Worm (Caenorhabditis elegans) whole organism, young adult: ENCODE data around the gene W09G12.9.

Source experiments
- B0035.1 ChIP-seq: sonication (generic microtip); optimal IDR thresholded peaks from 2 replicates; lab custom pipeline; 2016; ENCODE audit warnings: missing genetic modification characterization, mild to moderate bottlenecking, missing compliant biosample characterization, missing genotype, missing genetic modification reagents
- B0336.3 ChIP-seq: fragments of 200-800 bp; sonication (Bioruptor generic); IDR thresholded peaks from 2 replicates; pipeline ENCODE4 v1.3.6; 2022; ENCODE audit warnings: missing genetic modification characterization, missing compliant biosample characterization
- F22D6.2 ChIP-seq: sonication (generic microtip); optimal IDR thresholded peaks from 2 replicates; lab custom pipeline; 2016; ENCODE audit warnings: mild to moderate bottlenecking, missing genetic modification characterization, missing compliant biosample characterization
- F37B4.10 ChIP-seq: fragments of 200-800 bp; sonication (Bioruptor generic); IDR thresholded peaks from 2 replicates; pipeline ENCODE4 v1.3.6; 2022; ENCODE audit warnings: missing genetic modification characterization, missing compliant biosample characterization
- F57A8.1 ChIP-seq: fragments of 200-800 bp; sonication (Bioruptor generic); optimal IDR thresholded peaks from 2 replicates; lab custom pipeline; 2018; ENCODE audit warnings: mild to moderate bottlenecking, missing genetic modification characterization, moderate library complexity, missing compliant biosample characterization
- K11D2.4 ChIP-seq: fragments of 200-800 bp; sonication (Bioruptor generic); IDR thresholded peaks from 2 replicates; pipeline ENCODE4 v1.3.6; 2022; ENCODE audit warnings: missing genetic modification reagents, missing genetic modification characterization, missing compliant biosample characterization
- T07F8.4 ChIP-seq: sonication (generic microtip); optimal IDR thresholded peaks from 2 replicates; lab custom pipeline; 2016; ENCODE audit warnings: mild to moderate bottlenecking, missing genetic modification characterization, moderate library complexity, missing compliant biosample characterization
- Y56A3A.18 ChIP-seq: fragments of 200-800 bp; sonication (Bioruptor generic); IDR thresholded peaks from 2 replicates; pipeline ENCODE4 v1.3.6; 2022; ENCODE audit warnings: missing genetic modification reagents, missing genetic modification characterization, missing compliant biosample characterization
- Y67H2A.10 ChIP-seq: fragments of 200-800 bp; sonication (Bioruptor generic); conservative IDR thresholded peaks from 2 replicates; pipeline ENCODE4 v1.3.6; 2022; ENCODE audit warnings: missing genetic modification reagents, missing genetic modification characterization, missing compliant biosample characterization
- atf-7 ChIP-seq: sonication (generic microtip); optimal IDR thresholded peaks from 2 replicates; lab custom pipeline; 2017; ENCODE audit warnings: mild to moderate bottlenecking, missing genetic modification characterization, missing compliant biosample characterization
- ccch-3 ChIP-seq: fragments of 200-800 bp; sonication (Bioruptor generic); optimal IDR thresholded peaks from 2 replicates; lab custom pipeline; 2018; ENCODE audit warnings: mild to moderate bottlenecking, missing genetic modification characterization, missing compliant biosample characterization
- cebp-1 ChIP-seq, 2 experiments: fragments of 200-800 bp in 1 of 2; sonication (Bioruptor generic) in 1 of 2; sonication (generic microtip) in 1 of 2; IDR thresholded peaks in 1 of 2; optimal IDR thresholded peaks in 1 of 2; 2 replicates each; pipeline versions ENCODE4 v1.3.6 to Lab custom; 2017 to 2022; ENCODE audit warnings: missing compliant biosample characterization in 2 of 2, missing genetic modification characterization in 2 of 2, mild to moderate bottlenecking in 1 of 2, missing genetic modification reagents in 1 of 2, moderate library complexity in 1 of 2
- ceh-27 ChIP-seq: fragments of 200-800 bp; sonication (Bioruptor generic); optimal IDR thresholded peaks from 2 replicates; lab custom pipeline; 2018; ENCODE audit warnings: mild to moderate bottlenecking, missing genetic modification characterization, moderate library complexity, missing compliant biosample characterization
- ceh-91 ChIP-seq: fragments of 200-800 bp; sonication (Bioruptor generic); IDR thresholded peaks from 2 replicates; pipeline ENCODE4 v1.3.6; 2022; ENCODE audit warnings: missing genetic modification reagents, missing genetic modification characterization, missing compliant biosample characterization
- dox-1 ChIP-seq: fragments of 200-800 bp; sonication (Bioruptor generic); IDR thresholded peaks from 2 replicates; pipeline ENCODE4 v1.3.6; 2022; ENCODE audit warnings: missing genetic modification reagents, missing genetic modification characterization, missing compliant biosample characterization
- efl-1 ChIP-seq: fragments of 150-350 bp; optimal IDR thresholded peaks from 2 replicates; lab custom pipeline; 2014; ENCODE audit warnings: missing biosample characterization, missing genetic modification reagents, missing genetic modification characterization
- egl-18 ChIP-seq: fragments of 200-800 bp; sonication (Bioruptor generic); IDR thresholded peaks from 2 replicates; pipeline ENCODE4 v1.3.6; 2022; ENCODE audit warnings: missing genetic modification reagents, missing genetic modification characterization, missing compliant biosample characterization
- egl-44 ChIP-seq: fragments of 200-800 bp; sonication (Bioruptor generic); IDR thresholded peaks from 2 replicates; pipeline ENCODE4 v1.3.6; 2022; ENCODE audit warnings: missing genetic modification reagents, missing genetic modification characterization, missing compliant biosample characterization
- fkh-3 ChIP-seq: sonication (generic microtip); optimal IDR thresholded peaks from 2 replicates; lab custom pipeline; 2016; ENCODE audit warnings: mild to moderate bottlenecking, missing genetic modification characterization, missing compliant biosample characterization
- hmg-1.2 ChIP-seq: fragments of 200-800 bp; sonication (Bioruptor generic); IDR thresholded peaks from 2 replicates; pipeline ENCODE4 v1.3.6; 2022; ENCODE audit warnings: missing genetic modification reagents, missing genetic modification characterization, missing compliant biosample characterization
- hmg-20 ChIP-seq: fragments of 200-800 bp; sonication (Bioruptor generic); IDR thresholded peaks from 2 replicates; pipeline ENCODE4 v1.3.6; 2022; ENCODE audit warnings: missing genetic modification reagents, missing genetic modification characterization, missing compliant biosample characterization
- hsf-1 ChIP-seq: fragments of 200-800 bp; sonication (Bioruptor generic); IDR thresholded peaks from 2 replicates; pipeline ENCODE4 v1.3.6; 2022; ENCODE audit warnings: missing genetic modification reagents, missing genetic modification characterization, missing compliant biosample characterization
- lin-26 ChIP-seq: fragments of 200-800 bp; sonication (Bioruptor generic); IDR thresholded peaks from 2 replicates; pipeline ENCODE4 v1.3.6; 2022; ENCODE audit warnings: missing genetic modification reagents, missing genetic modification characterization, missing compliant biosample characterization
- madf-3 ChIP-seq: fragments of 200-800 bp; sonication (Bioruptor generic); IDR thresholded peaks from 2 replicates; pipeline ENCODE4 v1.3.6; 2022; ENCODE audit warnings: missing genetic modification reagents, missing genetic modification characterization, missing compliant biosample characterization
- mcd-1 ChIP-seq: fragments of 200-800 bp; sonication (Bioruptor generic); IDR thresholded peaks from 2 replicates; pipeline ENCODE4 v1.3.6; 2022; ENCODE audit warnings: missing genetic modification reagents, missing genetic modification characterization, missing compliant biosample characterization
- mes-4 ChIP-seq: sonication (generic microtip); optimal IDR thresholded peaks from 2 replicates; lab custom pipeline; 2016; ENCODE audit warnings: missing genotype, missing genetic modification characterization, missing compliant biosample characterization
- mxl-1 ChIP-seq: sonication (generic microtip); optimal IDR thresholded peaks from 2 replicates; lab custom pipeline; 2016; ENCODE audit warnings: missing genetic modification characterization, missing compliant biosample characterization
- nfya-2 ChIP-seq: fragments of 200-800 bp; sonication (Bioruptor generic); IDR thresholded peaks from 2 replicates; pipeline ENCODE4 v1.3.6; 2022; ENCODE audit warnings: missing genetic modification reagents, missing genetic modification characterization, missing compliant biosample characterization
- nhr-27 ChIP-seq: fragments of 200-800 bp; sonication (Bioruptor generic); optimal IDR thresholded peaks from 2 replicates; lab custom pipeline; 2018; ENCODE audit warnings: mild to moderate bottlenecking, missing genetic modification characterization, moderate library complexity, missing compliant biosample characterization
- nhr-80 ChIP-seq: sonication (generic microtip); optimal IDR thresholded peaks from 2 replicates; lab custom pipeline; 2016; ENCODE audit warnings: missing genetic modification characterization, missing compliant biosample characterization
- nhr-90 ChIP-seq: sonication (generic microtip); optimal IDR thresholded peaks from 2 replicates; lab custom pipeline; 2016; ENCODE audit warnings: missing genotype, mild to moderate bottlenecking, missing genetic modification characterization, missing compliant biosample characterization
- pbrm-1 ChIP-seq: fragments of 200-800 bp; sonication (Bioruptor generic); IDR thresholded peaks from 2 replicates; pipeline ENCODE4 v1.3.6; 2022; ENCODE audit warnings: missing genetic modification reagents, missing genetic modification characterization, missing compliant biosample characterization
- pha-4 ChIP-seq: fragments of 150-350 bp; sonication (generic microtip); optimal IDR thresholded peaks from 2 replicates; lab custom pipeline; 2014; ENCODE audit warnings: missing biosample characterization, missing genetic modification reagents, missing genetic modification characterization
- rcor-1 ChIP-seq: fragments of 200-800 bp; sonication (Bioruptor generic); IDR thresholded peaks from 2 replicates; pipeline ENCODE4 v1.3.6; 2022; ENCODE audit warnings: missing genetic modification reagents, missing genetic modification characterization, missing compliant biosample characterization
- sea-2 ChIP-seq: fragments of 200-800 bp; sonication (Bioruptor generic); IDR thresholded peaks from 2 replicates; pipeline ENCODE4 v1.3.6; 2022; ENCODE audit warnings: missing genetic modification characterization, missing compliant biosample characterization
- somi-1 ChIP-seq: fragments of 200-800 bp; sonication (Bioruptor generic); optimal IDR thresholded peaks from 2 replicates; lab custom pipeline; 2018; ENCODE audit warnings: mild to moderate bottlenecking, missing genetic modification characterization, missing compliant biosample characterization
- tbx-9 ChIP-seq: sonication (generic microtip); optimal IDR thresholded peaks from 2 replicates; lab custom pipeline; 2016; ENCODE audit warnings: borderline replicate concordance, missing genetic modification characterization, inconsistent platforms, missing compliant biosample characterization
- xnd-1 ChIP-seq: sonication (generic microtip); optimal IDR thresholded peaks from 2 replicates; lab custom pipeline; 2016; ENCODE audit warnings: missing genotype, missing genetic modification reagents, missing genetic modification characterization, missing compliant biosample characterization
- zfh-2 ChIP-seq: fragments of 200-800 bp; sonication (Bioruptor generic); conservative IDR thresholded peaks from 2 replicates; pipeline ENCODE4 v1.3.6; 2022; ENCODE audit warnings: missing genetic modification reagents, missing genetic modification characterization, missing compliant biosample characterization
- ztf-3 ChIP-seq: fragments of 200-800 bp; sonication (Bioruptor generic); optimal IDR thresholded peaks from 2 replicates; lab custom pipeline; 2018; ENCODE audit warnings: mild to moderate bottlenecking, missing genetic modification characterization, missing compliant biosample characterization

W09G12.9 gene

ce11 chrIV:1204870-1205269 lies 11.5 kb upstream of the W09G12.9 start, which contains the start of gene dsl-2:
Gene dsl-2 (minus strand): TSS chrIV:1204970.
- TF ChIP-seq mxl-1 (tag; lab: Kevin White, UChicago) (no peak), Y56A3A.18 (GFP tag; lab: Robert Waterston, UW) (no peak), hmg-20 (GFP tag; lab: Robert Waterston, UW) (no peak), rcor-1 (GFP tag; lab: Robert Waterston, UW) (no peak), nhr-27 (tag; lab: Kevin White, UChicago) (no peak), F57A8.1 (GFP tag; lab: Kevin White, UChicago) (no peak), nfya-2 (GFP tag; lab: Robert Waterston, UW) (no peak), egl-44 (GFP tag; lab: Robert Waterston, UW) (no peak), zfh-2 (GFP tag; lab: Robert Waterston, UW) (no peak), pha-4 (no peak), hsf-1 (GFP tag; lab: Robert Waterston, UW) (no peak), sea-2 (no peak)

ce11 chrIV:1207980-1208379 lies 8.4 kb upstream of the W09G12.9 start, which contains the start of gene dsl-1:
Gene dsl-1 (minus strand): TSS chrIV:1208080.
- TF ChIP-seq mcd-1 (GFP tag; lab: Robert Waterston, UW) (no peak), tbx-9 (tag; lab: Kevin White, UChicago) (no peak), hmg-1.2 (GFP tag; lab: Robert Waterston, UW) (no peak), ztf-3 (GFP tag; lab: Kevin White, UChicago) (no peak), T07F8.4 (tag; lab: Kevin White, UChicago) (no peak), rcor-1 (GFP tag; lab: Robert Waterston, UW) (no peak), nhr-80 (tag; lab: Kevin White, UChicago) (no peak), K11D2.4 (no peak), dox-1 (GFP tag; lab: Robert Waterston, UW) (no peak), F37B4.10 (GFP tag; lab: Robert Waterston, UW) (no peak), Y67H2A.10 (GFP tag; lab: Robert Waterston, UW) (no peak), B0336.3 (GFP tag; lab: Robert Waterston, UW) (no peak)
- TF ChIP-seq, all 124 proteins: peak for 0

- TF ChIP-seq ccch-3 (GFP tag; lab: Kevin White, UChicago) (no peak), ceh-27 (no peak)
Measured at ce11 chrIV:1209320-1209719, 7.1 kb upstream of the W09G12.9 start.

- TF ChIP-seq mes-4 (no peak), dox-1 (GFP tag; lab: Robert Waterston, UW) (no peak), zfh-2 (GFP tag; lab: Robert Waterston, UW) (peak; percentile 52), lin-26 (0 out of 2 replicates have a peak, but pooled peaks have one; percentile 43)
- TF ChIP-seq, all 124 proteins: peak for 2
Measured at ce11 chrIV:1209813-1210212, 6.6 kb upstream of the W09G12.9 start.

- TF ChIP-seq ceh-27: no peak
- no peak for TF ChIP-seq pbrm-1 (GFP tag; lab: Robert Waterston, UW)
- TF ChIP-seq xnd-1 (tag; lab: Kevin White, UChicago): no peak
- TF ChIP-seq atf-7 (tag; lab: Kevin White, UChicago): no peak
- no peak; the same call in 1 of the 2 replicates for TF ChIP-seq hmg-1.2 (GFP tag; lab: Robert Waterston, UW)
- TF ChIP-seq mcd-1 (GFP tag; lab: Robert Waterston, UW): no peak
- peak; percentile 51 for TF ChIP-seq dox-1 (GFP tag; lab: Robert Waterston, UW)
- no peak for TF ChIP-seq egl-44 (GFP tag; lab: Robert Waterston, UW)
- no peak for TF ChIP-seq ceh-91
- TF ChIP-seq fkh-3 (tag; lab: Kevin White, UChicago): no peak
- TF ChIP-seq somi-1 (GFP tag; lab: Kevin White, UChicago): no peak
- TF ChIP-seq B0035.1 (tag; lab: Kevin White, UChicago): no peak
- no peak for TF ChIP-seq T07F8.4 (tag; lab: Kevin White, UChicago)
- no peak for TF ChIP-seq cebp-1 (GFP tag; IDR thresholded peaks at IDR 0.05; lab: Robert Waterston, UW)
- no peak for TF ChIP-seq cebp-1 (tag; optimal IDR thresholded peaks at IDR 0.05; lab: Kevin White, UChicago)
- TF ChIP-seq efl-1 (GFP tag; lab: Kevin White, UChicago): no peak
- TF ChIP-seq K11D2.4: no peak
- no peak for TF ChIP-seq madf-3
- peak; percentile 73 for TF ChIP-seq nhr-80 (tag; lab: Kevin White, UChicago)
- no peak for TF ChIP-seq nhr-90 (tag; lab: Kevin White, UChicago)
- peak; percentile 69; the same call in 1 of the 2 replicates for TF ChIP-seq zfh-2 (GFP tag; lab: Robert Waterston, UW)
- no peak for TF ChIP-seq F22D6.2
- TF ChIP-seq egl-18 (GFP tag; lab: Robert Waterston, UW): no peak
- no peak for TF ChIP-seq Y67H2A.10 (GFP tag; lab: Robert Waterston, UW)
- no peak for TF ChIP-seq Y56A3A.18 (GFP tag; lab: Robert Waterston, UW)
Measured at ce11 chrIV:1211902-1212301, 4.5 kb upstream of the W09G12.9 start.
